Worm (Caenorhabditis elegans) whole organism, late embryonic: ENCODE results near the gene ZK930.7.

Source experiments
- C08G9.2 ChIP-seq: sonication (generic microtip); optimal IDR thresholded peaks from 2 replicates; lab custom pipeline; 2016; ENCODE audit warnings: mild to moderate bottlenecking, missing genetic modification characterization, moderate library complexity, missing compliant biosample characterization
- C38D4.7 ChIP-seq: fragments of 200-800 bp; sonication (Bioruptor generic); optimal IDR thresholded peaks from 2 replicates; lab custom pipeline; 2018; ENCODE audit warnings: mild to moderate bottlenecking, missing genetic modification characterization, moderate library complexity, missing compliant biosample characterization
- F13H6.1 ChIP-seq: sonication (generic microtip); optimal IDR thresholded peaks from 2 replicates; lab custom pipeline; 2016; ENCODE audit warnings: missing genetic modification characterization, missing compliant biosample characterization
- T23F11.4 ChIP-seq: fragments of 200-800 bp; sonication (Bioruptor generic); optimal IDR thresholded peaks from 2 replicates; lab custom pipeline; 2018; ENCODE audit warnings: mild to moderate bottlenecking, missing genetic modification characterization, missing compliant biosample characterization
- Y22D7AL.16 ChIP-seq: sonication (generic microtip); optimal IDR thresholded peaks from 2 replicates; lab custom pipeline; 2016; ENCODE audit warnings: missing genetic modification characterization, missing compliant biosample characterization
- ama-1 ChIP-seq: fragments of 150-350 bp; optimal IDR thresholded peaks from 2 replicates; lab custom pipeline; 2014
- ceh-14 ChIP-seq: sonication (generic microtip); optimal IDR thresholded peaks from 2 replicates; lab custom pipeline; 2016; ENCODE audit warnings: missing genotype, missing genetic modification characterization, missing compliant biosample characterization
- ceh-18 ChIP-seq: sonication (generic microtip); optimal IDR thresholded peaks from 2 replicates; lab custom pipeline; 2016; ENCODE audit warnings: missing genetic modification characterization, missing compliant biosample characterization
- ceh-19 ChIP-seq: fragments of 200-800 bp; sonication (Bioruptor generic); optimal IDR thresholded peaks from 2 replicates; lab custom pipeline; 2018; ENCODE audit warnings: mild to moderate bottlenecking, missing genetic modification characterization, missing compliant biosample characterization
- ceh-2 ChIP-seq: sonication (generic microtip); optimal IDR thresholded peaks from 2 replicates; lab custom pipeline; 2016; ENCODE audit warnings: missing genotype, missing genetic modification characterization, missing compliant biosample characterization
- ceh-24 ChIP-seq: sonication (generic microtip); optimal IDR thresholded peaks from 2 replicates; lab custom pipeline; 2016; ENCODE audit warnings: mild to moderate bottlenecking, missing genetic modification characterization, missing compliant biosample characterization
- ceh-31 ChIP-seq: sonication (generic microtip); optimal IDR thresholded peaks from 2 replicates; lab custom pipeline; 2016; ENCODE audit warnings: missing genetic modification characterization, missing compliant biosample characterization
- ceh-45 ChIP-seq: fragments of 200-800 bp; sonication (Bioruptor generic); IDR thresholded peaks from 2 replicates; pipeline ENCODE4 v1.3.6; 2022; ENCODE audit warnings: missing genetic modification reagents, missing genetic modification characterization, missing compliant biosample characterization
- che-1 ChIP-seq: sonication (generic microtip); optimal IDR thresholded peaks from 2 replicates; lab custom pipeline; 2016; ENCODE audit warnings: mild to moderate bottlenecking, missing genetic modification characterization, missing compliant biosample characterization
- dmd-4 ChIP-seq: sonication (generic microtip); optimal IDR thresholded peaks from 2 replicates; lab custom pipeline; 2016; ENCODE audit warnings: borderline replicate concordance, missing genetic modification characterization, missing compliant biosample characterization
- dve-1 ChIP-seq: sonication (generic microtip); optimal IDR thresholded peaks from 2 replicates; lab custom pipeline; 2017; ENCODE audit warnings: antibody characterized with exemption, mild to moderate bottlenecking, missing genetic modification characterization, missing compliant biosample characterization
- elt-2 ChIP-seq: sonication (generic microtip); optimal IDR thresholded peaks from 2 replicates; lab custom pipeline; 2016; ENCODE audit warnings: missing genetic modification reagents, missing genetic modification characterization, missing compliant biosample characterization
- ets-4 ChIP-seq: sonication (generic microtip); optimal IDR thresholded peaks from 2 replicates; lab custom pipeline; 2016; ENCODE audit warnings: missing genetic modification characterization, missing compliant biosample characterization
- fax-1 ChIP-seq: sonication (generic microtip); optimal IDR thresholded peaks from 2 replicates; lab custom pipeline; 2016; ENCODE audit warnings: missing genotype, missing genetic modification characterization, missing compliant biosample characterization
- fkh-10 ChIP-seq: fragments of 150-350 bp; optimal IDR thresholded peaks from 2 replicates; lab custom pipeline; 2014; ENCODE audit warnings: missing biosample characterization, missing genetic modification reagents, missing genetic modification characterization
- fkh-6 ChIP-seq: sonication (generic microtip); optimal IDR thresholded peaks from 2 replicates; lab custom pipeline; 2016; ENCODE audit warnings: missing genetic modification characterization, missing compliant biosample characterization
- hlh-13 ChIP-seq: fragments of 200-800 bp; sonication (Bioruptor generic); optimal IDR thresholded peaks from 2 replicates; lab custom pipeline; 2018; ENCODE audit warnings: mild to moderate bottlenecking, missing genetic modification characterization, missing compliant biosample characterization
- hlh-30 ChIP-seq: sonication (generic microtip); optimal IDR thresholded peaks from 2 replicates; lab custom pipeline; 2017; ENCODE audit warnings: antibody characterized with exemption, missing genetic modification characterization, missing compliant biosample characterization; ENCODE audit not compliant: insufficient read depth
- hlh-6 ChIP-seq: sonication (generic microtip); optimal IDR thresholded peaks from 2 replicates; lab custom pipeline; 2016; ENCODE audit warnings: missing genotype, missing genetic modification characterization, missing compliant biosample characterization
- lim-6 ChIP-seq: sonication (generic microtip); optimal IDR thresholded peaks from 2 replicates; lab custom pipeline; 2016; ENCODE audit warnings: missing genetic modification characterization, missing compliant biosample characterization
- lin-11 ChIP-seq: fragments of 200-800 bp; sonication (Bioruptor generic); optimal IDR thresholded peaks from 2 replicates; lab custom pipeline; 2018; ENCODE audit warnings: mild to moderate bottlenecking, missing genetic modification characterization, missing compliant biosample characterization
- madf-2 ChIP-seq: sonication (generic microtip); optimal IDR thresholded peaks from 2 replicates; lab custom pipeline; 2017; ENCODE audit warnings: missing genetic modification characterization, missing compliant biosample characterization
- mec-3 ChIP-seq: sonication (generic microtip); optimal IDR thresholded peaks from 2 replicates; lab custom pipeline; 2016; ENCODE audit warnings: borderline replicate concordance, missing genetic modification characterization, missing compliant biosample characterization
- nfya-1 ChIP-seq: sonication (generic microtip); optimal IDR thresholded peaks from 2 replicates; lab custom pipeline; 2017; ENCODE audit warnings: missing genetic modification characterization, mild to moderate bottlenecking, missing compliant biosample characterization, antibody characterized with exemption, moderate library complexity
- nhr-11 ChIP-seq: fragments of 150-350 bp; optimal IDR thresholded peaks from 2 replicates; lab custom pipeline; 2014; ENCODE audit warnings: missing biosample characterization, missing genetic modification characterization
- nhr-232 ChIP-seq: sonication (generic microtip); optimal IDR thresholded peaks from 2 replicates; lab custom pipeline; 2016; ENCODE audit warnings: missing genetic modification characterization, missing compliant biosample characterization
- npax-4 ChIP-seq: sonication (generic microtip); optimal IDR thresholded peaks from 2 replicates; lab custom pipeline; 2016; ENCODE audit warnings: missing genetic modification characterization, missing compliant biosample characterization
- odd-2 ChIP-seq: sonication (generic microtip); optimal IDR thresholded peaks from 2 replicates; lab custom pipeline; 2017; ENCODE audit warnings: antibody characterized with exemption, mild to moderate bottlenecking, missing genetic modification characterization, missing compliant biosample characterization
- pag-3 ChIP-seq: sonication (generic microtip); optimal IDR thresholded peaks from 2 replicates; lab custom pipeline; 2016; ENCODE audit warnings: missing compliant biosample characterization, missing genetic modification characterization, borderline replicate concordance
- pax-1 ChIP-seq: fragments of 150-350 bp; optimal IDR thresholded peaks from 2 replicates; lab custom pipeline; 2014; ENCODE audit warnings: missing biosample characterization, missing genetic modification characterization
- pqm-1 ChIP-seq: sonication (generic microtip); optimal IDR thresholded peaks from 2 replicates; lab custom pipeline; 2016; ENCODE audit warnings: missing genetic modification characterization, missing compliant biosample characterization
- pros-1 ChIP-seq: fragments of 150-350 bp; optimal IDR thresholded peaks from 2 replicates; lab custom pipeline; 2014; ENCODE audit warnings: missing biosample characterization, missing genetic modification reagents, missing genetic modification characterization
- ref-2 ChIP-seq: sonication (generic microtip); optimal IDR thresholded peaks from 2 replicates; lab custom pipeline; 2016; ENCODE audit warnings: missing genetic modification characterization, missing compliant biosample characterization
- syd-9 ChIP-seq: sonication (generic microtip); optimal IDR thresholded peaks from 2 replicates; lab custom pipeline; 2016; ENCODE audit warnings: mild to moderate bottlenecking, missing genetic modification characterization, moderate library complexity, missing compliant biosample characterization
- tbx-2 ChIP-seq: sonication (generic microtip); optimal IDR thresholded peaks from 2 replicates; lab custom pipeline; 2016; ENCODE audit warnings: missing genetic modification characterization, missing compliant biosample characterization
- unc-3 ChIP-seq, 2 experiments: fragments of 200-800 bp in 1 of 2; sonication (Bioruptor generic) in 1 of 2; sonication (generic microtip) in 1 of 2; conservative IDR thresholded peaks in 1 of 2; optimal IDR thresholded peaks in 1 of 2; 2 replicates each; pipeline versions ENCODE4 v1.3.6 to Lab custom; 2016 to 2022; ENCODE audit warnings: missing compliant biosample characterization in 2 of 2, missing genetic modification characterization in 2 of 2, missing genetic modification reagents in 1 of 2
- unc-55 ChIP-seq: sonication (generic microtip); optimal IDR thresholded peaks from 2 replicates; lab custom pipeline; 2017; ENCODE audit warnings: missing biosample characterization, missing genetic modification reagents, missing genetic modification characterization
- unc-86 ChIP-seq: sonication (generic microtip); optimal IDR thresholded peaks from 2 replicates; lab custom pipeline; 2016; ENCODE audit warnings: missing genetic modification characterization, missing compliant biosample characterization
- zip-5 ChIP-seq: sonication (generic microtip); optimal IDR thresholded peaks from 2 replicates; lab custom pipeline; 2016; ENCODE audit warnings: missing genetic modification characterization, missing compliant biosample characterization
- ztf-16 ChIP-seq: sonication (generic microtip); optimal IDR thresholded peaks from 2 replicates; lab custom pipeline; 2017; ENCODE audit warnings: missing genetic modification characterization, missing compliant biosample characterization

ZK930.7 gene

ce11 chrII:11954208-11954607 is 39.8 kb downstream of the ZK930.7 start, which contains the start of gene W03C9.6:
Gene W03C9.6 (plus strand): TSS chrII:11954508.
- TF ChIP-seq ztf-16 (tag; lab: Kevin White, UChicago) = no peak
- no peak for TF ChIP-seq tbx-2 (tag; lab: Kevin White, UChicago)
- TF ChIP-seq pag-3 (tag; lab: Kevin White, UChicago) = no peak
- TF ChIP-seq pax-1 (tag; lab: Kevin White, UChicago) = no peak
- TF ChIP-seq F13H6.1 = no peak
- TF ChIP-seq T23F11.4 (GFP tag; lab: Kevin White, UChicago) = no peak
- no peak for TF ChIP-seq mec-3
- TF ChIP-seq odd-2 = no peak
- no peak for TF ChIP-seq ceh-31
- no peak for TF ChIP-seq pqm-1 (tag; lab: Kevin White, UChicago)
- TF ChIP-seq npax-4 (tag; lab: Kevin White, UChicago) = no peak
- no peak for TF ChIP-seq nhr-11 (tag; lab: Kevin White, UChicago)
- no peak for TF ChIP-seq fkh-6 (tag; lab: Kevin White, UChicago)
- TF ChIP-seq ets-4 (tag; lab: Kevin White, UChicago) = no peak
- TF ChIP-seq lim-6 = no peak
- TF ChIP-seq zip-5 = no peak

- TF ChIP-seq dve-1 (tag; lab: Kevin White, UChicago) (peak; percentile 82), hlh-30 (tag; lab: Kevin White, UChicago) (no peak)
Measured at ce11 chrII:11954811-11955210, 40.4 kb downstream of the ZK930.7 start.

ce11 chrII:11958793-11959574 is 44.6 kb downstream of the ZK930.7 start:
- peak; percentile 40 for TF ChIP-seq nfya-1 (tag; lab: Kevin White, UChicago)
- TF ChIP-seq ceh-45 = no peak
- peak; percentile 3 for TF ChIP-seq C08G9.2 (tag; lab: Kevin White, UChicago)
- TF ChIP-seq lin-11 (tag; lab: Kevin White, UChicago) = peak; percentile 22
- TF ChIP-seq nhr-11 (tag; lab: Kevin White, UChicago) = no peak
- peak; percentile 48 for TF ChIP-seq nhr-232 (tag; lab: Kevin White, UChicago)
- no peak for TF ChIP-seq unc-55 (GFP tag; lab: Kevin White, UChicago)
- peak; percentile 34 for TF ChIP-seq T23F11.4 (GFP tag; lab: Kevin White, UChicago)
- TF ChIP-seq Y22D7AL.16 = peak; percentile 3
- peak; percentile 44 for TF ChIP-seq ceh-18 (tag; lab: Kevin White, UChicago)
- TF ChIP-seq elt-2 (tag; lab: Kevin White, UChicago) = peak; percentile 65
- peak; percentile 49 for TF ChIP-seq ceh-19 (GFP tag; lab: Kevin White, UChicago)
- TF ChIP-seq madf-2 (tag; lab: Kevin White, UChicago) = peak; percentile 11
- TF ChIP-seq pax-1 (tag; lab: Kevin White, UChicago) = no peak
- TF ChIP-seq fkh-10 = no peak
- peak; percentile 44 for TF ChIP-seq dmd-4 (tag; lab: Kevin White, UChicago)
- TF ChIP-seq che-1 (tag; lab: Kevin White, UChicago) = peak; percentile 54
- TF ChIP-seq fax-1 (tag; lab: Kevin White, UChicago) = no peak
- TF ChIP-seq ref-2 (tag; lab: Kevin White, UChicago) = peak; percentile 63
- no peak for TF ChIP-seq odd-2
- TF ChIP-seq pqm-1 (tag; lab: Kevin White, UChicago) = no peak
- no peak for TF ChIP-seq ama-1 (lab: Kevin White, UChicago)
- TF ChIP-seq C38D4.7 (GFP tag; lab: Kevin White, UChicago) = peak; percentile 42
- TF ChIP-seq ceh-14 (tag; lab: Kevin White, UChicago) = peak; percentile 61
- peak; percentile 48; the same call in 1 of the 2 replicates for TF ChIP-seq unc-3 (GFP tag; conservative IDR thresholded peaks at IDR 0.05; lab: Robert Waterston, UW)
- no peak for TF ChIP-seq unc-3 (tag; optimal IDR thresholded peaks at IDR 0.05; lab: Kevin White, UChicago)
- peak; percentile 53 for TF ChIP-seq hlh-6 (tag; lab: Kevin White, UChicago)
- TF ChIP-seq ets-4 (tag; lab: Kevin White, UChicago) = no peak
- TF ChIP-seq pros-1 (tag; lab: Kevin White, UChicago) = no peak
- TF ChIP-seq hlh-13 (GFP tag; lab: Kevin White, UChicago) = peak; percentile 48
- TF ChIP-seq fkh-6 (tag; lab: Kevin White, UChicago) = no peak
- peak; percentile 23 for TF ChIP-seq ceh-31
- TF ChIP-seq ztf-16 (tag; lab: Kevin White, UChicago) = peak; percentile 22
- no peak for TF ChIP-seq F13H6.1
- TF ChIP-seq dve-1 (tag; lab: Kevin White, UChicago) = no peak
- peak; percentile 2 for TF ChIP-seq zip-5
- no peak for TF ChIP-seq syd-9
- TF ChIP-seq unc-86 (tag; lab: Kevin White, UChicago) = peak; percentile 39
- peak; percentile 19 for TF ChIP-seq ceh-2 (tag; lab: Kevin White, UChicago)
- TF ChIP-seq ceh-24 = no peak
